Worm (Caenorhabditis elegans) whole organism, young adult: Measurements from ENCODE around the gene bus-17.
A peak's percentile ranks its signal among the peaks of the same experiment; 100 is the strongest.

ENCODE experiments used
- B0035.1 ChIP-seq: sonication (generic microtip); optimal IDR thresholded peaks from 2 replicates; lab custom pipeline; 2016; ENCODE audit warnings: missing genetic modification characterization, mild to moderate bottlenecking, missing compliant biosample characterization, missing genotype, missing genetic modification reagents
- B0336.3 ChIP-seq: fragments of 200-800 bp; sonication (Bioruptor generic); IDR thresholded peaks from 2 replicates; pipeline ENCODE4 v1.3.6; 2022; ENCODE audit warnings: missing genetic modification characterization, missing compliant biosample characterization
- D2030.7 ChIP-seq: fragments of 200-800 bp; sonication (Bioruptor generic); IDR thresholded peaks from 2 replicates; pipeline ENCODE4 v1.3.6; 2022; ENCODE audit warnings: missing genetic modification reagents, missing genetic modification characterization, missing compliant biosample characterization
- F10E7.11 ChIP-seq: sonication (generic microtip); optimal IDR thresholded peaks from 2 replicates; lab custom pipeline; 2017; ENCODE audit warnings: mild to moderate bottlenecking, missing genetic modification characterization, moderate library complexity, missing compliant biosample characterization
- F23B12.7 ChIP-seq: sonication (generic microtip); optimal IDR thresholded peaks from 2 replicates; lab custom pipeline; 2017; ENCODE audit warnings: missing genetic modification characterization, mild to moderate bottlenecking, missing compliant biosample characterization, antibody characterized with exemption, moderate library complexity; ENCODE audit not compliant: insufficient read depth
- F39B2.1 ChIP-seq: fragments of 200-800 bp; sonication (Bioruptor generic); IDR thresholded peaks from 2 replicates; pipeline ENCODE4 v1.3.6; 2022; ENCODE audit warnings: missing genetic modification reagents, missing genetic modification characterization, missing compliant biosample characterization
- T07F8.4 ChIP-seq: sonication (generic microtip); optimal IDR thresholded peaks from 2 replicates; lab custom pipeline; 2016; ENCODE audit warnings: mild to moderate bottlenecking, missing genetic modification characterization, moderate library complexity, missing compliant biosample characterization
- T26A5.8 ChIP-seq: sonication (generic microtip); optimal IDR thresholded peaks from 2 replicates; lab custom pipeline; 2016; ENCODE audit warnings: missing genetic modification characterization, missing compliant biosample characterization
- Y79H2A.3 ChIP-seq: fragments of 200-800 bp; sonication (Bioruptor generic); conservative IDR thresholded peaks from 2 replicates; pipeline ENCODE4 v1.3.6; 2022; ENCODE audit warnings: missing genetic modification reagents, missing genetic modification characterization, missing compliant biosample characterization
- ama-1 ChIP-seq, 3 experiments: fragments of 150-350 bp in 1 of 3; sonication (generic microtip) in 2 of 3; optimal IDR thresholded peaks; 2 replicates each; lab custom pipeline; 2014 to 2018; ENCODE audit warnings: missing biosample characterization in 2 of 3, missing genetic modification characterization in 2 of 3, missing genetic modification reagents in 2 of 3
- aptf-2 ChIP-seq: fragments of 200-800 bp; sonication (Bioruptor generic); conservative IDR thresholded peaks from 2 replicates; pipeline ENCODE4 v1.3.6; 2022; ENCODE audit warnings: missing genetic modification reagents, missing genetic modification characterization, missing compliant biosample characterization
- aptf-3 ChIP-seq: fragments of 200-800 bp; sonication (Bioruptor generic); IDR thresholded peaks from 2 replicates; pipeline ENCODE4 v1.3.6; 2022; ENCODE audit warnings: missing genetic modification characterization, missing compliant biosample characterization
- attf-6 ChIP-seq: fragments of 200-800 bp; sonication (Bioruptor generic); IDR thresholded peaks from 2 replicates; pipeline ENCODE4 v1.3.6; 2022; ENCODE audit warnings: missing genetic modification reagents, missing genetic modification characterization, missing compliant biosample characterization
- cebp-1 ChIP-seq, 2 experiments: fragments of 200-800 bp in 1 of 2; sonication (Bioruptor generic) in 1 of 2; sonication (generic microtip) in 1 of 2; IDR thresholded peaks in 1 of 2; optimal IDR thresholded peaks in 1 of 2; 2 replicates each; pipeline versions ENCODE4 v1.3.6 to Lab custom; 2017 to 2022; ENCODE audit warnings: missing compliant biosample characterization in 2 of 2, missing genetic modification characterization in 2 of 2, mild to moderate bottlenecking in 1 of 2, missing genetic modification reagents in 1 of 2, moderate library complexity in 1 of 2
- ceh-40 ChIP-seq: fragments of 200-800 bp; sonication (Bioruptor generic); IDR thresholded peaks from 2 replicates; pipeline ENCODE4 v1.3.6; 2022; ENCODE audit warnings: missing genetic modification characterization, missing compliant biosample characterization
- ceh-91 ChIP-seq: fragments of 200-800 bp; sonication (Bioruptor generic); IDR thresholded peaks from 2 replicates; pipeline ENCODE4 v1.3.6; 2022; ENCODE audit warnings: missing genetic modification reagents, missing genetic modification characterization, missing compliant biosample characterization
- die-1 ChIP-seq: sonication (generic microtip); optimal IDR thresholded peaks from 2 replicates; lab custom pipeline; 2016; ENCODE audit warnings: missing genotype, mild to moderate bottlenecking, missing genetic modification characterization, missing compliant biosample characterization
- dox-1 ChIP-seq: fragments of 200-800 bp; sonication (Bioruptor generic); IDR thresholded peaks from 2 replicates; pipeline ENCODE4 v1.3.6; 2022; ENCODE audit warnings: missing genetic modification reagents, missing genetic modification characterization, missing compliant biosample characterization
- egl-44 ChIP-seq: fragments of 200-800 bp; sonication (Bioruptor generic); IDR thresholded peaks from 2 replicates; pipeline ENCODE4 v1.3.6; 2022; ENCODE audit warnings: missing genetic modification reagents, missing genetic modification characterization, missing compliant biosample characterization
- ekl-4 ChIP-seq: fragments of 200-800 bp; sonication (Bioruptor generic); IDR thresholded peaks from 2 replicates; pipeline ENCODE4 v1.3.6; 2022; ENCODE audit warnings: missing genetic modification reagents, missing genetic modification characterization, missing compliant biosample characterization
- him-1 ChIP-seq: sonication (generic microtip); optimal IDR thresholded peaks from 2 replicates; lab custom pipeline; 2016; ENCODE audit warnings: missing genotype, missing genetic modification reagents, missing genetic modification characterization, missing compliant biosample characterization
- hlh-12 ChIP-seq: sonication (generic microtip); optimal IDR thresholded peaks from 2 replicates; lab custom pipeline; 2016; ENCODE audit warnings: missing genetic modification characterization, missing compliant biosample characterization
- hlh-26 ChIP-seq: fragments of 200-800 bp; sonication (Bioruptor generic); conservative IDR thresholded peaks from 2 replicates; pipeline ENCODE4 v1.3.6; 2022; ENCODE audit warnings: missing genetic modification reagents, missing genetic modification characterization, missing compliant biosample characterization
- hmg-1.2 ChIP-seq: fragments of 200-800 bp; sonication (Bioruptor generic); IDR thresholded peaks from 2 replicates; pipeline ENCODE4 v1.3.6; 2022; ENCODE audit warnings: missing genetic modification reagents, missing genetic modification characterization, missing compliant biosample characterization
- lin-35 ChIP-seq, 3 experiments: fragments of 150-350 bp in 2 of 3; sonication (generic microtip) in 1 of 3; optimal IDR thresholded peaks; 2 replicates each; lab custom pipeline; 2014 to 2018; ENCODE audit warnings: missing biosample characterization in 3 of 3, missing genetic modification characterization in 3 of 3, missing genetic modification reagents in 3 of 3
- lin-40 ChIP-seq: sonication (generic microtip); optimal IDR thresholded peaks from 2 replicates; lab custom pipeline; 2016; ENCODE audit warnings: missing genetic modification characterization, mild to moderate bottlenecking, missing compliant biosample characterization, missing genotype, missing genetic modification reagents
- madf-10 ChIP-seq: sonication (generic microtip); optimal IDR thresholded peaks from 2 replicates; lab custom pipeline; 2016; ENCODE audit warnings: mild to moderate bottlenecking, missing genetic modification characterization, missing compliant biosample characterization
- madf-6 ChIP-seq: fragments of 200-800 bp; sonication (Bioruptor generic); IDR thresholded peaks from 2 replicates; pipeline ENCODE4 v1.3.6; 2022; ENCODE audit warnings: missing genetic modification reagents, missing genetic modification characterization, missing compliant biosample characterization
- nfya-1 ChIP-seq: sonication (generic microtip); optimal IDR thresholded peaks from 2 replicates; lab custom pipeline; 2017; ENCODE audit warnings: antibody characterized with exemption, missing compliant biosample characterization, missing genetic modification characterization, borderline replicate concordance; ENCODE audit not compliant: insufficient read depth
- nfyb-1 ChIP-seq: fragments of 200-800 bp; sonication (Bioruptor generic); IDR thresholded peaks from 2 replicates; pipeline ENCODE4 v1.3.6; 2022; ENCODE audit warnings: missing genetic modification reagents, missing genetic modification characterization, missing compliant biosample characterization
- nhr-90 ChIP-seq: sonication (generic microtip); optimal IDR thresholded peaks from 2 replicates; lab custom pipeline; 2016; ENCODE audit warnings: missing genotype, mild to moderate bottlenecking, missing genetic modification characterization, missing compliant biosample characterization
- pha-4 ChIP-seq: fragments of 150-350 bp; sonication (generic microtip); optimal IDR thresholded peaks from 2 replicates; lab custom pipeline; 2014; ENCODE audit warnings: missing biosample characterization, missing genetic modification reagents, missing genetic modification characterization
- rec-8 ChIP-seq, 2 experiments: sonication (generic microtip); optimal IDR thresholded peaks; 2 replicates each; lab custom pipeline; 2016; ENCODE audit warnings: mild to moderate bottlenecking in 2 of 2, missing genetic modification characterization in 2 of 2, missing genetic modification reagents in 2 of 2, missing genotype in 2 of 2, missing biosample characterization in 1 of 2, missing compliant biosample characterization in 1 of 2, moderate library complexity in 1 of 2
- rpc-1 ChIP-seq, 2 experiments: fragments of 150-350 bp in 1 of 2; sonication (generic microtip) in 1 of 2; optimal IDR thresholded peaks; 2 replicates each; lab custom pipeline; 2014 to 2018; ENCODE audit warnings: missing biosample characterization in 1 of 2, missing genetic modification characterization in 1 of 2, missing genetic modification reagents in 1 of 2, missing genotype in 1 of 2
- sea-2 ChIP-seq: fragments of 200-800 bp; sonication (Bioruptor generic); IDR thresholded peaks from 2 replicates; pipeline ENCODE4 v1.3.6; 2022; ENCODE audit warnings: missing genetic modification characterization, missing compliant biosample characterization
- snpc-3.4 ChIP-seq: sonication (generic microtip); optimal IDR thresholded peaks from 2 replicates; lab custom pipeline; 2017; ENCODE audit warnings: missing genetic modification characterization, mild to moderate bottlenecking, missing compliant biosample characterization, antibody characterized with exemption, moderate library complexity, missing genotype, missing genetic modification reagents
- sptf-2 ChIP-seq: fragments of 200-800 bp; sonication (Bioruptor generic); optimal IDR thresholded peaks from 2 replicates; lab custom pipeline; 2018; ENCODE audit warnings: mild to moderate bottlenecking, missing genetic modification characterization, missing compliant biosample characterization
- xnd-1 ChIP-seq: sonication (generic microtip); optimal IDR thresholded peaks from 2 replicates; lab custom pipeline; 2016; ENCODE audit warnings: missing genotype, missing genetic modification reagents, missing genetic modification characterization, missing compliant biosample characterization
- zim-3 ChIP-seq: sonication (generic microtip); optimal IDR thresholded peaks from 2 replicates; lab custom pipeline; 2017; ENCODE audit warnings: mild to moderate bottlenecking, missing genetic modification characterization, moderate library complexity, missing compliant biosample characterization

Gene bus-17

DNA sequence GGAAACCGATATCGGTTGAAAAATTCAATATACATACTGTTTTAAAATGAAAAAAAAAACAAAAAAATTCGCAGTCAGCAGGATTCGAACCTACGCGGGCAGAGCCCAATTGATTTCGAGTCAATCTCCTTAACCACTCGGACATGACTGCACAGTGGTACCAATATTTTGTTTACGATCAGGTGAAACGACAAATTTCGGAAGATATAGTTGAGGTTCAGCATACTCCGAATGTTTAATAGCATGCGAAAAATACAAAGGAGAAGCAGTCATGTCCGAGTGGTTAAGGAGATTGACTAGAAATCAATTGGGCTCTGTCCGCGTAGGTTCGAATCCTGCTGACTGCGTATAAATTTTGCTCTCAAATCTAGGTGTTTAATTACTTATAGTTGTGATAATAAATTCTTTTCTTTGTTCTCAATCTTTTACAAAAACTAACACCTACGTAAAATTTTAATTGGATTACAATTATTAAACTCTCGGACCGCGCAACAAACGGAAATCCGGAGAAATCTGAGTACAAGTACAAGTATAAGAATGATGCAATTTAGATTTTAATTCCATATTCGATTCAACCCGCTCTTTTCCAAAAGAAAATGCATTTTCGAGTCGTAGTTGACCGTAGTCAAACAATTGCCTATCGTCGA lies 7.2 kb upstream of the bus-17 start, which contains the start of gene Y7A5A.13 (continued):
- TF ChIP-seq madf-6 (peak; percentile 45; the same call in 1 of the 2 replicates), D2030.7 (GFP tag; lab: Robert Waterston, UW) (peak; percentile 83), pha-4 (no peak), rec-8 (tag; optimal IDR thresholded peaks at IDR 0.05; lab: Kevin White, UChicago) (peak; percentile 28 to 49), F10E7.11 (tag; lab: Kevin White, UChicago) (no peak), ekl-4 (GFP tag; lab: Robert Waterston, UW) (no peak; the same call in 1 of the 2 replicates), nfya-1 (tag; lab: Kevin White, UChicago) (no peak), sptf-2 (GFP tag; lab: Kevin White, UChicago) (no peak), xnd-1 (no peak), B0035.1 (peak; percentile 6), madf-10 (tag; lab: Kevin White, UChicago) (no peak), ceh-40 (GFP tag; lab: Robert Waterston, UW) (peak; percentile 62; the same call in 1 of the 2 replicates), egl-44 (GFP tag; lab: Robert Waterston, UW) (peak; percentile 41; the same call in 1 of the 2 replicates), T07F8.4 (tag; lab: Kevin White, UChicago) (peak; percentile 13), nhr-90 (tag; lab: Kevin White, UChicago) (peak; percentile 58), T26A5.8 (tag; lab: Kevin White, UChicago) (no peak), lin-35 (GFP tag; optimal IDR thresholded peaks at IDR 0.05; lab: Kevin White, UChicago) (peak in 1 of 3 experiments; percentile 31), die-1 (tag; lab: Kevin White, UChicago) (peak; percentile 78), hlh-26 (GFP tag; lab: Robert Waterston, UW) (no peak), ama-1 (optimal IDR thresholded peaks at IDR 0.05; lab: Kevin White, UChicago) (no peak), ama-1 (GFP tag; optimal IDR thresholded peaks at IDR 0.05; lab: Kevin White, UChicago) (peak in 1 of 2 experiments; percentile 64), aptf-3 (0 out of 2 replicates have a peak, but pooled peaks have one; percentile 43), Y79H2A.3 (GFP tag; lab: Robert Waterston, UW) (0 out of 2 replicates have a peak, but pooled peaks have one; percentile 11), B0336.3 (GFP tag; lab: Robert Waterston, UW) (no peak), lin-40 (tag; lab: Kevin White, UChicago) (no peak), attf-6 (0 out of 2 replicates have a peak, but pooled peaks have one; percentile 35), dox-1 (GFP tag; lab: Robert Waterston, UW) (peak; percentile 64), snpc-3.4 (tag; lab: Kevin White, UChicago) (peak; percentile 21), F23B12.7 (tag; lab: Kevin White, UChicago) (no peak), him-1 (tag; lab: Kevin White, UChicago) (peak; percentile 79), nfyb-1 (GFP tag; lab: Robert Waterston, UW) (peak; percentile 73), aptf-2 (GFP tag; lab: Robert Waterston, UW) (no peak), ceh-91 (GFP tag; lab: Robert Waterston, UW) (no peak), rpc-1 (optimal IDR thresholded peaks at IDR 0.05; lab: Kevin White, UChicago) (peak; percentile 82), rpc-1 (tag; optimal IDR thresholded peaks at IDR 0.05; lab: Kevin White, UChicago) (peak; percentile 90), F39B2.1 (GFP tag; lab: Robert Waterston, UW) (no peak), hlh-12 (tag; lab: Kevin White, UChicago) (no peak)

ce11 chrX:15772674-15773073 lies 6.5 kb upstream of the bus-17 start, which contains the start of gene Y7A5A.2:
Gene Y7A5A.2 (minus strand): TSS chrX:15772735.
- TF ChIP-seq sea-2 (GFP tag; lab: Robert Waterston, UW) (no peak), hmg-1.2 (GFP tag; lab: Robert Waterston, UW) (peak; percentile 19; the same call in 1 of the 2 replicates), cebp-1 (GFP tag; IDR thresholded peaks at IDR 0.05; lab: Robert Waterston, UW) (no peak), cebp-1 (tag; optimal IDR thresholded peaks at IDR 0.05; lab: Kevin White, UChicago) (no peak), B0035.1 (no peak), zim-3 (tag; lab: Kevin White, UChicago) (no peak)
